Fruit fly (Drosophila melanogaster): ENCODE data around the gene CG42762.

CG42762 gene

dm6 chr2L:8162307-8163024, 18.6 kb upstream of the CG42762 start, which contains the start of gene Acbp1 (continued):
- peak; percentile 97 for TF ChIP-seq CG32006 (GFP tag; optimal IDR thresholded peaks at IDR 0.05)
- peak; percentile 95 for TF ChIP-seq Smox (GFP tag; optimal IDR thresholded peaks at IDR 0.05)
- TF ChIP-seq CG11294 (GFP tag; IDR thresholded peaks at IDR 0.05) = peak; percentile 90
- peak; percentile 96 for TF ChIP-seq Hr4 (GFP tag; optimal IDR thresholded peaks at IDR 0.05)
- peak; percentile 96 for TF ChIP-seq CG6792 (GFP tag; optimal IDR thresholded peaks at IDR 0.05)
- peak; percentile 99 for TF ChIP-seq Eip78C (GFP tag)
- peak; percentile 95 for TF ChIP-seq CG6163 (GFP tag; IDR thresholded peaks at IDR 0.05)
- TF ChIP-seq achi (GFP tag; optimal IDR thresholded peaks at IDR 0.05) = peak; percentile 94
- peak; percentile 97 for TF ChIP-seq CG3032 (tag; optimal IDR thresholded peaks at IDR 0.05)
- peak; percentile 95 for TF ChIP-seq CG31627 (GFP tag; optimal IDR thresholded peaks at IDR 0.05)
- TF ChIP-seq Gug (GFP tag; IDR thresholded peaks at IDR 0.05) = peak; percentile 91
- peak; percentile 93 for TF ChIP-seq cyc (GFP tag; optimal IDR thresholded peaks at IDR 0.05)
- peak; percentile 97 for TF ChIP-seq eg (GFP tag; IDR thresholded peaks at IDR 0.05)
- peak; percentile 83 for TF ChIP-seq CG11902 (GFP tag; optimal IDR thresholded peaks at IDR 0.05)
- peak; percentile 98 for TF ChIP-seq svp (GFP tag)
- peak; percentile 89 for TF ChIP-seq Sox15 (GFP tag; optimal IDR thresholded peaks at IDR 0.05)
- peak; percentile 97 for TF ChIP-seq CG34406 (GFP tag; optimal IDR thresholded peaks at IDR 0.05)
- peak; percentile 89 for TF ChIP-seq CG4318 (GFP tag; optimal IDR thresholded peaks at IDR 0.05)

dm6 chr2L:8161994-8162306, 18.1 kb upstream of the CG42762 start:
- TF ChIP-seq CG32006 (GFP tag; optimal IDR thresholded peaks at IDR 0.05) = no peak
- no peak for TF ChIP-seq cyc (GFP tag; optimal IDR thresholded peaks at IDR 0.05)
- TF ChIP-seq OdsH (GFP tag; optimal IDR thresholded peaks at IDR 0.05) = no peak

- TF ChIP-seq CG10669 (GFP tag; optimal IDR thresholded peaks at IDR 0.05) (peak; percentile 91), CG3032 (tag; optimal IDR thresholded peaks at IDR 0.05) (peak; percentile 94), CG3919 (GFP tag; optimal IDR thresholded peaks at IDR 0.05) (peak; percentile 95), Eip75B (GFP tag; optimal IDR thresholded peaks at IDR 0.05) (peak; percentile 95), Smox (GFP tag; optimal IDR thresholded peaks at IDR 0.05) (peak; percentile 94), CG11902 (GFP tag; optimal IDR thresholded peaks at IDR 0.05) (peak; percentile 94), CG31627 (GFP tag; optimal IDR thresholded peaks at IDR 0.05) (peak; percentile 98), CG34406 (GFP tag; optimal IDR thresholded peaks at IDR 0.05) (peak; percentile 88), topi (GFP tag; optimal IDR thresholded peaks at IDR 0.05) (peak; percentile 94), Ets21C (GFP tag; optimal IDR thresholded peaks at IDR 0.05) (peak; percentile 95), lz (GFP tag; optimal IDR thresholded peaks at IDR 0.05) (peak; percentile 96), Met (GFP tag; optimal IDR thresholded peaks at IDR 0.05) (peak; percentile 95), CG8319 (GFP tag; optimal IDR thresholded peaks at IDR 0.05) (peak; percentile 91), Sox102F (GFP tag; optimal IDR thresholded peaks at IDR 0.05) (peak; percentile 94), CG1621 (tag; optimal IDR thresholded peaks at IDR 0.05) (peak; percentile 89), CG11762 (GFP tag; optimal IDR thresholded peaks at IDR 0.05; ENCODE audit: insufficient read depth) (peak; percentile 90), dsx (GFP tag; optimal IDR thresholded peaks at IDR 0.05; ENCODE audit: poor library complexity, severe bottlenecking) (peak; percentile 84), CG15336 (GFP tag; IDR thresholded peaks at IDR 0.05) (peak; percentile 82), Sox14 (GFP tag; optimal IDR thresholded peaks at IDR 0.05) (peak; percentile 96), acj6 (GFP tag; optimal IDR thresholded peaks at IDR 0.05) (peak; percentile 96), salr (GFP tag; optimal IDR thresholded peaks at IDR 0.05) (peak; percentile 82 to 87), fkh (GFP tag; optimal IDR thresholded peaks at IDR 0.05) (peak; percentile 93), fd85E (GFP tag; optimal IDR thresholded peaks at IDR 0.05) (peak; percentile 68), CG7368 (GFP tag; optimal IDR thresholded peaks at IDR 0.05) (peak; percentile 90), Hr4 (GFP tag; optimal IDR thresholded peaks at IDR 0.05) (peak; percentile 96), CG8119 (GFP tag; IDR thresholded peaks at IDR 0.05) (peak; percentile 79), CG6163 (GFP tag; IDR thresholded peaks at IDR 0.05) (peak; percentile 94), Hr39 (GFP tag; optimal IDR thresholded peaks at IDR 0.05) (peak; percentile 98), CG6792 (GFP tag; optimal IDR thresholded peaks at IDR 0.05) (peak; percentile 92), CG32006 (GFP tag; optimal IDR thresholded peaks at IDR 0.05) (peak; percentile 93), Eip93F (GFP tag; optimal IDR thresholded peaks at IDR 0.05) (peak; percentile 16), achi (GFP tag; optimal IDR thresholded peaks at IDR 0.05) (peak; percentile 93), vri (GFP tag; optimal IDR thresholded peaks at IDR 0.05) (peak; percentile 92), spab (GFP tag; optimal IDR thresholded peaks at IDR 0.05) (peak; percentile 78), net (GFP tag; optimal IDR thresholded peaks at IDR 0.05) (peak; percentile 91), CG6276 (GFP tag; optimal IDR thresholded peaks at IDR 0.05) (peak; percentile 73), ss (GFP tag; optimal IDR thresholded peaks at IDR 0.05) (peak; percentile 80 to 86), cyc (GFP tag; optimal IDR thresholded peaks at IDR 0.05) (peak; percentile 97)
These were observed 15.7 kb upstream of the CG42762 start, which contains the start of the genes PAPLA1 and Rbsn-5 for dm6 chr2L:8159498-8159897. Gene PAPLA1, minus strand, starts transcription at chr2L:8159638. Gene Rbsn-5, plus strand, starts transcription at chr2L:8159832.
